Worm (Caenorhabditis elegans): ENCODE measurements around the gene max-1.

The max-1 gene

DNA sequence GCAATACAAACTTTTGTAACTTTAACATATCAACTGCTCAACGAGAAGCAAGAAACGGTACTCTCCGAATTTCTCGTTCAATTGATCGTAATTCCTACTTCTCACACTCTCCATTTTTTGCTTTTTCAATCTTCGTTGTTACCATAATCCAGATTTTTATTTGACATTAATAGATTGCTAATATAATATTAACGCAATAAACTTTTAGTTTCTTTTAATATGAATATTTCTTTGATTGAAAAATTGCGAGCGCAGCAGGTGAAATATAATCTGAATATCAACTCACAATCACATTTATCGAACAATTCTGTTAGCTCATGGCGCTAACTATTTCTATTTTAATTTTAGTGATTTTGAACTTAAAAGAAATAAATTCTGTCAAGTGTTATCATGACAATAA, 27.7 kb downstream of the max-1 start, which contains the start of gene lurp-4:
Gene lurp-4 (plus strand): TSS at position 301 of the 400 bp plus-strand sequence.
- TF ChIP-seq aly-1 (tag; optimal IDR thresholded peaks at IDR 0.05): no peak
- TF ChIP-seq sea-1 (GFP tag; conservative IDR thresholded peaks at IDR 0.05): no peak
- no peak for TF ChIP-seq hmbx-1 (tag; optimal IDR thresholded peaks at IDR 0.05)
- no peak for TF ChIP-seq pes-1 (GFP tag; IDR thresholded peaks at IDR 0.05)
- TF ChIP-seq tbx-11 (GFP tag; IDR thresholded peaks at IDR 0.05): no peak
- no peak for TF ChIP-seq flt-1 (GFP tag; IDR thresholded peaks at IDR 0.05)
- TF ChIP-seq ceh-36 (tag; optimal IDR thresholded peaks at IDR 0.05): no peak
- no peak for TF ChIP-seq ceh-13 (GFP tag; optimal IDR thresholded peaks at IDR 0.05)
- TF ChIP-seq F13C5.2 (tag; optimal IDR thresholded peaks at IDR 0.05): no peak
- TF ChIP-seq hmg-4 (GFP tag; optimal IDR thresholded peaks at IDR 0.05): no peak
- TF ChIP-seq ama-1 (optimal IDR thresholded peaks at IDR 0.05): no peak
- TF ChIP-seq hnd-1 (tag; optimal IDR thresholded peaks at IDR 0.05): no peak
- TF ChIP-seq tra-4 (tag; optimal IDR thresholded peaks at IDR 0.05): no peak

DNA sequence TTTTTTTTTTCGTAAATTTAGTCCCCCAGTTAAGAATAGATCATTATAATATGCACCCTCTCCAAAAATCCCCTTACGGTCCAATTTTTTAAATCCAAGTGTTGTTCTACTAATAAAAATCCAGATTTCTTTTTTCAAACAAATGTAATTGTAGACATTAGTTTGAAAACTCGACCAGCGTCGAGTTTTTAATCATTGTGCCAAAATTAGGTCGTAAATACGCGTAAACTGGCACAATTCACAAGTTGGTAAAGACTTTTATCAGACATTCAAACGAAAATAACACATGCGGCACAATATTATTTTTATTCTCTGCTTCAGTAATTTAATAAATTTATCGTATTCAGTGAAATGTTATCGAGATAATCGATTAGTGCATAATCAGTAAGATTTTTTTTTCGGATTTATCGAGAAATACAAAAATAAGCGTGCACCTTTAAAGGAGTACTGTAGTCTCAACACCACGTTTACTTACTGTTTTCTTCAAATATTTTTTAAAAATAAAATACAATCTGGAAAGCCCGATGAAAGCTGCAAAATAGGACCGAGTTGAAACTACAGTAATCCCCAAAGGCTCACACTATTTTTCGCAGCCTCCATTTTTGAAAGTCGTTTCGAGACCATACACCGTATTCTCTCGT, 29.8 kb downstream of the max-1 start, which contains the start of gene C34B4.4:
Gene C34B4.4 (plus strand): TSS at position 276 of the 641 bp plus-strand sequence.
- TF ChIP-seq ama-1 (optimal IDR thresholded peaks at IDR 0.05) (no peak), hmbx-1 (tag; optimal IDR thresholded peaks at IDR 0.05) (no peak), pes-1 (GFP tag; IDR thresholded peaks at IDR 0.05) (no peak), F13C5.2 (tag; optimal IDR thresholded peaks at IDR 0.05) (no peak), scrt-1 (GFP tag; IDR thresholded peaks at IDR 0.05) (no peak), ceh-13 (GFP tag; optimal IDR thresholded peaks at IDR 0.05) (no peak), tbx-11 (GFP tag; IDR thresholded peaks at IDR 0.05) (no peak), ceh-36 (tag; optimal IDR thresholded peaks at IDR 0.05) (no peak), tra-4 (tag; optimal IDR thresholded peaks at IDR 0.05) (no peak), B0310.2 (tag; optimal IDR thresholded peaks at IDR 0.05) (no peak), sea-1 (GFP tag; conservative IDR thresholded peaks at IDR 0.05) (no peak), aly-1 (tag; optimal IDR thresholded peaks at IDR 0.05) (no peak), hnd-1 (tag; optimal IDR thresholded peaks at IDR 0.05) (no peak), tbx-37 (GFP tag; conservative IDR thresholded peaks at IDR 0.05) (no peak), hmg-4 (GFP tag; optimal IDR thresholded peaks at IDR 0.05) (no peak), ets-7 (tag; optimal IDR thresholded peaks at IDR 0.05) (no peak), flt-1 (GFP tag; IDR thresholded peaks at IDR 0.05) (no peak)

ce11 chrV:13088485-13088884, 31.5 kb downstream of the max-1 start:
- TF ChIP-seq B0310.2 (tag; optimal IDR thresholded peaks at IDR 0.05): no peak
- no peak for TF ChIP-seq ets-7 (tag; optimal IDR thresholded peaks at IDR 0.05)
- no peak for TF ChIP-seq sea-1 (GFP tag; conservative IDR thresholded peaks at IDR 0.05)
- TF ChIP-seq pes-1 (GFP tag; IDR thresholded peaks at IDR 0.05): no peak
- TF ChIP-seq ama-1 (optimal IDR thresholded peaks at IDR 0.05): no peak
- TF ChIP-seq tbx-11 (GFP tag; IDR thresholded peaks at IDR 0.05): no peak
- TF ChIP-seq hnd-1 (tag; optimal IDR thresholded peaks at IDR 0.05): no peak
- no peak for TF ChIP-seq flt-1 (GFP tag; IDR thresholded peaks at IDR 0.05)
- TF ChIP-seq ceh-13 (GFP tag; optimal IDR thresholded peaks at IDR 0.05): no peak
- no peak for TF ChIP-seq tbx-37 (GFP tag; conservative IDR thresholded peaks at IDR 0.05)
- TF ChIP-seq ceh-36 (tag; optimal IDR thresholded peaks at IDR 0.05): no peak
- TF ChIP-seq scrt-1 (GFP tag; IDR thresholded peaks at IDR 0.05): no peak
- no peak for TF ChIP-seq tra-4 (tag; optimal IDR thresholded peaks at IDR 0.05)
- no peak for TF ChIP-seq aly-1 (tag; optimal IDR thresholded peaks at IDR 0.05)
- TF ChIP-seq F13C5.2 (tag; optimal IDR thresholded peaks at IDR 0.05): no peak

- TF ChIP-seq hmg-4 (GFP tag; optimal IDR thresholded peaks at IDR 0.05): peak; percentile 23
- no peak for TF ChIP-seq hmbx-1 (tag; optimal IDR thresholded peaks at IDR 0.05)
- TF ChIP-seq ets-7 (tag; optimal IDR thresholded peaks at IDR 0.05): no peak
Observed at ce11 chrV:13085917-13086552, 34.0 kb downstream of the max-1 start.

- TF ChIP-seq aly-1 (tag; optimal IDR thresholded peaks at IDR 0.05) (no peak), ets-7 (tag; optimal IDR thresholded peaks at IDR 0.05) (no peak), tbx-37 (GFP tag; conservative IDR thresholded peaks at IDR 0.05) (no peak), ama-1 (optimal IDR thresholded peaks at IDR 0.05) (no peak), hmg-4 (GFP tag; optimal IDR thresholded peaks at IDR 0.05) (no peak), hmbx-1 (tag; optimal IDR thresholded peaks at IDR 0.05) (no peak), ceh-13 (GFP tag; optimal IDR thresholded peaks at IDR 0.05) (no peak), ceh-36 (tag; optimal IDR thresholded peaks at IDR 0.05) (no peak), hnd-1 (tag; optimal IDR thresholded peaks at IDR 0.05) (no peak), pes-1 (GFP tag; IDR thresholded peaks at IDR 0.05) (no peak), tbx-11 (GFP tag; IDR thresholded peaks at IDR 0.05) (no peak), sea-1 (GFP tag; conservative IDR thresholded peaks at IDR 0.05) (no peak)
Observed at ce11 chrV:13085227-13085640, 34.8 kb downstream of the max-1 start.

- TF ChIP-seq ceh-36 (tag; optimal IDR thresholded peaks at IDR 0.05): no peak
- TF ChIP-seq scrt-1 (GFP tag; IDR thresholded peaks at IDR 0.05): no peak
- no peak for TF ChIP-seq hmg-4 (GFP tag; optimal IDR thresholded peaks at IDR 0.05)
- TF ChIP-seq sea-1 (GFP tag; conservative IDR thresholded peaks at IDR 0.05): no peak
- TF ChIP-seq hmbx-1 (tag; optimal IDR thresholded peaks at IDR 0.05): no peak
- TF ChIP-seq B0310.2 (tag; optimal IDR thresholded peaks at IDR 0.05): no peak
- no peak for TF ChIP-seq F13C5.2 (tag; optimal IDR thresholded peaks at IDR 0.05)
Observed at ce11 chrV:13083751-13084672, 36.0 kb downstream of the max-1 start.
